Fruit fly (Drosophila melanogaster) whole organism, embryonic: ENCODE measurements around the gene kraken.

Experiments used
- Antp ChIP-seq: fragments of 200-800 bp; sonication (Bioruptor generic); optimal IDR thresholded peaks from 3 replicates; lab custom pipeline; 2016; ENCODE audit warnings: missing biosample characterization, missing genetic modification characterization
- Atf6 ChIP-seq: fragments of 200-800 bp; sonication (Bioruptor generic); IDR thresholded peaks from 2 replicates; pipeline ENCODE4 v1.3.6; 2022; ENCODE audit warnings: missing biosample characterization, missing genetic modification characterization
- BtbVII ChIP-seq: fragments of 200-800 bp; sonication (Bioruptor generic); optimal IDR thresholded peaks from 3 replicates; lab custom pipeline; 2017; ENCODE audit warnings: missing biosample characterization, mild to moderate bottlenecking, missing genetic modification characterization
- CG1024 ChIP-seq: fragments of 200-800 bp; sonication (Bioruptor generic); IDR thresholded peaks from 2 replicates; pipeline ENCODE4 v1.3.6; 2022; ENCODE audit warnings: missing biosample characterization, missing genetic modification characterization
- CG11085 ChIP-seq: fragments of 200-800 bp; sonication (Bioruptor generic); IDR thresholded peaks from 2 replicates; pipeline ENCODE4 v1.3.6; 2022; ENCODE audit warnings: missing biosample characterization, missing genetic modification characterization
- CG11504 ChIP-seq: fragments of 200-800 bp; sonication (Bioruptor generic); optimal IDR thresholded peaks from 3 replicates; lab custom pipeline; 2019; ENCODE audit warnings: missing biosample characterization, mild to moderate bottlenecking, missing genetic modification characterization, moderate library complexity
- CG12391 ChIP-seq: fragments of 200-800 bp; sonication (Bioruptor generic); optimal IDR thresholded peaks from 3 replicates; lab custom pipeline; 2018; ENCODE audit warnings: missing biosample characterization, mild to moderate bottlenecking, missing genetic modification characterization, moderate library complexity
- CG13424 ChIP-seq: fragments of 200-800 bp; sonication (Bioruptor generic); optimal IDR thresholded peaks from 2 replicates; lab custom pipeline; 2019; ENCODE audit warnings: missing biosample characterization, mild to moderate bottlenecking, missing genetic modification characterization, moderate library complexity
- CG14014 ChIP-seq: fragments of 200-800 bp; sonication (Bioruptor generic); IDR thresholded peaks from 2 replicates; pipeline ENCODE4 v1.3.6; 2022; ENCODE audit warnings: missing biosample characterization, missing genetic modification characterization
- CG15073 ChIP-seq: fragments of 200-800 bp; sonication (Bioruptor generic); optimal IDR thresholded peaks from 2 replicates; lab custom pipeline; 2016; ENCODE audit warnings: missing biosample characterization, missing genetic modification characterization
- CG15514 ChIP-seq: fragments of 200-800 bp; sonication (Bioruptor generic); optimal IDR thresholded peaks from 3 replicates; lab custom pipeline; 2017; ENCODE audit warnings: missing biosample characterization, missing genetic modification characterization, mild to moderate bottlenecking, moderate library complexity, missing genetic modification reagents
- CG17186 ChIP-seq: fragments of 200-800 bp; sonication (Bioruptor generic); optimal IDR thresholded peaks from 3 replicates; lab custom pipeline; 2017; ENCODE audit warnings: missing biosample characterization, missing genetic modification reagents, missing genetic modification characterization
- CG17568 ChIP-seq: fragments of 200-800 bp; sonication (Bioruptor generic); optimal IDR thresholded peaks from 2 replicates; lab custom pipeline; 2018; ENCODE audit warnings: missing biosample characterization, mild to moderate bottlenecking, missing genetic modification characterization, moderate library complexity
- CG2202 ChIP-seq: fragments of 200-800 bp; sonication (Bioruptor generic); optimal IDR thresholded peaks from 2 replicates; lab custom pipeline; 2018; ENCODE audit warnings: missing biosample characterization, mild to moderate bottlenecking, missing genetic modification characterization
- CG3065 ChIP-seq: fragments of 200-800 bp; sonication (Bioruptor generic); optimal IDR thresholded peaks from 2 replicates; lab custom pipeline; 2016; ENCODE audit warnings: missing biosample characterization, missing genetic modification characterization
- CG33213 ChIP-seq: fragments of 200-800 bp; sonication (Bioruptor generic); optimal IDR thresholded peaks from 3 replicates; lab custom pipeline; 2016; ENCODE audit warnings: missing biosample characterization, missing genetic modification characterization
- CG34422 ChIP-seq: fragments of 200-800 bp; sonication (Bioruptor generic); IDR thresholded peaks from 3 replicates; pipeline ENCODE4 v1.3.6; 2022; ENCODE audit warnings: missing biosample characterization, missing genetic modification characterization
- CG43689 ChIP-seq: fragments of 200-800 bp; sonication (Bioruptor generic); IDR thresholded peaks from 2 replicates; pipeline ENCODE4 v1.3.6; 2022; ENCODE audit warnings: missing biosample characterization, missing genetic modification characterization
- CG5180 ChIP-seq: fragments of 200-800 bp; sonication (Bioruptor generic); optimal IDR thresholded peaks from 3 replicates; lab custom pipeline; 2017; ENCODE audit warnings: missing biosample characterization, missing genetic modification characterization, mild to moderate bottlenecking, moderate library complexity, missing genetic modification reagents
- CG6175 ChIP-seq: fragments of 200-800 bp; sonication (Bioruptor generic); IDR thresholded peaks from 3 replicates; pipeline ENCODE4 v1.3.6; 2022; ENCODE audit warnings: missing biosample characterization, missing genetic modification characterization
- CG6813 ChIP-seq: fragments of 200-800 bp; sonication (Bioruptor generic); optimal IDR thresholded peaks from 2 replicates; lab custom pipeline; 2017; ENCODE audit warnings: missing biosample characterization, missing genetic modification characterization, mild to moderate bottlenecking, moderate library complexity, missing genetic modification reagents
- CG7745 ChIP-seq: fragments of 200-800 bp; sonication (Bioruptor generic); optimal IDR thresholded peaks from 2 replicates; lab custom pipeline; 2018; ENCODE audit warnings: missing biosample characterization, mild to moderate bottlenecking, missing genetic modification characterization, moderate library complexity
- CG7839 ChIP-seq: fragments of 200-800 bp; sonication (Bioruptor generic); optimal IDR thresholded peaks from 3 replicates; lab custom pipeline; 2018; ENCODE audit warnings: missing biosample characterization, mild to moderate bottlenecking, missing genetic modification characterization, moderate library complexity
- CoRest ChIP-seq: fragments of 200-800 bp; sonication (Bioruptor generic); optimal IDR thresholded peaks from 3 replicates; lab custom pipeline; 2018; ENCODE audit warnings: missing biosample characterization, mild to moderate bottlenecking, missing genetic modification characterization, moderate library complexity
- CrebB ChIP-seq: fragments of 200-800 bp; sonication (Bioruptor generic); optimal IDR thresholded peaks from 3 replicates; lab custom pipeline; 2018; ENCODE audit warnings: missing biosample characterization, mild to moderate bottlenecking, missing genetic modification characterization
- Dip3 ChIP-seq: fragments of 200-800 bp; sonication (Bioruptor generic); optimal IDR thresholded peaks from 3 replicates; lab custom pipeline; 2016; ENCODE audit warnings: missing biosample characterization, missing genetic modification characterization
- Dref ChIP-seq: fragments of 200-800 bp; sonication (Bioruptor generic); IDR thresholded peaks from 2 replicates; pipeline ENCODE4 v1.3.6; 2022; ENCODE audit warnings: missing biosample characterization, missing genetic modification characterization
- Eip74EF ChIP-seq, 2 experiments: fragments of 200-800 bp in 1 of 2; fragments of >200 bp in 1 of 2; sonication (Bioruptor generic) in 1 of 2; optimal IDR thresholded peaks; 2 replicates each; lab custom pipeline; 2017 to 2019; ENCODE audit warnings: missing biosample characterization in 2 of 2, missing genetic modification characterization in 2 of 2, mild to moderate bottlenecking in 1 of 2, moderate library complexity in 1 of 2
- H2.0 ChIP-seq: fragments of 200-800 bp; sonication (Bioruptor generic); IDR thresholded peaks from 2 replicates; pipeline ENCODE4 v1.3.6; 2022; ENCODE audit warnings: missing biosample characterization, missing genetic modification characterization
- NFAT ChIP-seq: fragments of 200-800 bp; sonication (Bioruptor generic); IDR thresholded peaks from 2 replicates; pipeline ENCODE4 v1.3.6; 2022; ENCODE audit warnings: missing biosample characterization, missing genetic modification characterization
- PHDP ChIP-seq: fragments of 200-800 bp; sonication (Bioruptor generic); optimal IDR thresholded peaks from 3 replicates; lab custom pipeline; 2018; ENCODE audit warnings: missing biosample characterization, mild to moderate bottlenecking, missing genetic modification characterization, moderate library complexity
- Pdp1 ChIP-seq, 2 experiments: fragments of 200-800 bp; sonication (Bioruptor generic); optimal IDR thresholded peaks; 3 replicates each; lab custom pipeline; 2016; ENCODE audit warnings: missing biosample characterization in 2 of 2, missing genetic modification characterization in 2 of 2, mild to moderate bottlenecking in 1 of 2, moderate library complexity in 1 of 2
- Spps ChIP-seq: fragments of 200-800 bp; sonication (Bioruptor generic); optimal IDR thresholded peaks from 2 replicates; lab custom pipeline; 2018; ENCODE audit warnings: missing biosample characterization, mild to moderate bottlenecking, missing genetic modification characterization
- ab ChIP-seq: fragments of 200-800 bp; sonication (Bioruptor generic); optimal IDR thresholded peaks from 2 replicates; lab custom pipeline; 2016; ENCODE audit warnings: missing biosample characterization, missing genetic modification characterization
- amos ChIP-seq: fragments of 200-800 bp; sonication (Bioruptor generic); IDR thresholded peaks from 2 replicates; pipeline ENCODE4 v1.3.6; 2022; ENCODE audit warnings: missing biosample characterization, missing genetic modification characterization; ENCODE audit not compliant: partially characterized antibody
- bsh ChIP-seq, 2 experiments: fragments of 200-800 bp; sonication (Bioruptor generic); optimal IDR thresholded peaks; 2 replicates each; lab custom pipeline; 2017 to 2018; ENCODE audit warnings: mild to moderate bottlenecking in 2 of 2, missing biosample characterization in 2 of 2, missing genetic modification characterization in 2 of 2, moderate library complexity in 1 of 2
- dan ChIP-seq: fragments of 200-800 bp; sonication (Bioruptor generic); IDR thresholded peaks from 2 replicates; pipeline ENCODE4 v1.3.6; 2022; ENCODE audit warnings: missing biosample characterization, missing genetic modification characterization
- gcm ChIP-seq: fragments of 200-800 bp; sonication (Bioruptor generic); optimal IDR thresholded peaks from 2 replicates; lab custom pipeline; 2019; ENCODE audit warnings: missing biosample characterization, mild to moderate bottlenecking, missing genetic modification characterization, moderate library complexity
- gsb-n ChIP-seq: fragments of 200-800 bp; sonication (Bioruptor generic); optimal IDR thresholded peaks from 3 replicates; lab custom pipeline; 2018; ENCODE audit warnings: missing biosample characterization, mild to moderate bottlenecking, missing genetic modification characterization
- jigr1 ChIP-seq: fragments of 200-800 bp; sonication (Bioruptor generic); IDR thresholded peaks from 3 replicates; pipeline ENCODE4 v1.3.6; 2022; ENCODE audit warnings: missing biosample characterization, missing genetic modification characterization
- mam ChIP-seq: fragments of 200-800 bp; sonication (Bioruptor generic); optimal IDR thresholded peaks from 3 replicates; lab custom pipeline; 2016; ENCODE audit warnings: missing biosample characterization, missing genetic modification characterization
- peb ChIP-seq: fragments of 200-800 bp; sonication (Bioruptor generic); IDR thresholded peaks from 2 replicates; pipeline ENCODE4 v1.3.6; 2022; ENCODE audit warnings: missing biosample characterization, missing genetic modification characterization
- pros ChIP-seq: fragments of 200-800 bp; sonication (Bioruptor generic); optimal IDR thresholded peaks from 3 replicates; lab custom pipeline; 2019; ENCODE audit warnings: missing biosample characterization, mild to moderate bottlenecking, missing genetic modification characterization, moderate library complexity
- sd ChIP-seq: fragments of 200-800 bp; sonication (Bioruptor generic); optimal IDR thresholded peaks from 3 replicates; lab custom pipeline; 2018; ENCODE audit warnings: missing biosample characterization, mild to moderate bottlenecking, missing genetic modification characterization, moderate library complexity
- sima ChIP-seq: fragments of 200-800 bp; sonication (Bioruptor generic); optimal IDR thresholded peaks from 2 replicates; lab custom pipeline; 2016; ENCODE audit warnings: missing biosample characterization, missing genetic modification characterization
- slp2 ChIP-seq: fragments of 200-800 bp; sonication (Bioruptor generic); optimal IDR thresholded peaks from 2 replicates; lab custom pipeline; 2016; ENCODE audit warnings: missing biosample characterization, missing genetic modification characterization
- tio ChIP-seq: fragments of 200-800 bp; sonication (Bioruptor generic); optimal IDR thresholded peaks from 2 replicates; lab custom pipeline; 2017; ENCODE audit warnings: missing biosample characterization, missing genetic modification characterization, inconsistent platforms
- trh ChIP-seq: fragments of 200-800 bp; sonication (Bioruptor generic); optimal IDR thresholded peaks from 2 replicates; lab custom pipeline; 2016; ENCODE audit warnings: missing biosample characterization, missing genetic modification characterization
- wor ChIP-seq: fragments of 200-800 bp; sonication (Bioruptor generic); IDR thresholded peaks from 2 replicates; pipeline ENCODE4 v1.3.6; 2022; ENCODE audit warnings: missing biosample characterization, missing genetic modification characterization

The kraken gene

dm6 chr2L:852647-853111 lies at the start of gene kraken, which contains the start of gene CG4291 (continued):
- TF ChIP-seq Pdp1 (GFP tag; optimal IDR thresholded peaks at IDR 0.05; lab: Kevin White, UChicago) = peak; percentile 60 to 70
- TF ChIP-seq jigr1 (GFP tag; lab: Robert Waterston, UW) = no peak
- no peak for TF ChIP-seq CG43689 (GFP tag; lab: Robert Waterston, UW)
- TF ChIP-seq Atf6 (GFP tag; lab: Robert Waterston, UW) = peak; percentile 49; the same call in 1 of the 2 replicates
- TF ChIP-seq CG3065 = no peak
- TF ChIP-seq CG6175 (GFP tag; lab: Robert Waterston, UW) = peak; percentile 31; the same call in 1 of the 3 replicates
- peak; percentile 62 for TF ChIP-seq CG17186 (GFP tag; lab: Kevin White, UChicago)
- TF ChIP-seq gsb-n (tag; lab: Kevin White, UChicago) = peak; percentile 63
- no peak for TF ChIP-seq CG2202 (tag; lab: Kevin White, UChicago)
- TF ChIP-seq NFAT (GFP tag; lab: Robert Waterston, UW) = peak; percentile 83
- TF ChIP-seq CG11085 (GFP tag; lab: Robert Waterston, UW) = peak; percentile 31; the same call in 1 of the 2 replicates
- peak; percentile 36; the same call in 1 of the 2 replicates for TF ChIP-seq amos
- TF ChIP-seq CG17568 (GFP tag; lab: Kevin White, UChicago) = no peak
- peak; percentile 6; the same call in 1 of the 2 replicates for TF ChIP-seq peb (GFP tag; lab: Robert Waterston, UW)
- peak; percentile 68 for TF ChIP-seq CG13424 (tag; lab: Kevin White, UChicago)
- TF ChIP-seq Spps (tag; lab: Kevin White, UChicago) = no peak
- TF ChIP-seq slp2 (GFP tag; lab: Kevin White, UChicago) = no peak
- TF ChIP-seq sd = peak; percentile 98
- peak; percentile 74 for TF ChIP-seq Antp (GFP tag; lab: Kevin White, UChicago)
- TF ChIP-seq trh (GFP tag; lab: Kevin White, UChicago) = no peak
- TF ChIP-seq CG33213 (GFP tag; lab: Kevin White, UChicago) = peak; percentile 75
- peak; percentile 88 for TF ChIP-seq CG15514 (GFP tag; lab: Kevin White, UChicago)
- peak; percentile 53; the same call in 1 of the 2 replicates for TF ChIP-seq H2.0
- TF ChIP-seq bsh (GFP tag; optimal IDR thresholded peaks at IDR 0.05; lab: Kevin White, UChicago) = peak in 1 of 2 experiments; percentile 41
- TF ChIP-seq CG5180 = no peak
- no peak for TF ChIP-seq ab (GFP tag; lab: Kevin White, UChicago)
- TF ChIP-seq CG11504 (tag; lab: Kevin White, UChicago) = peak; percentile 50
- no peak for TF ChIP-seq CG15073
- TF ChIP-seq Eip74EF (GFP tag; optimal IDR thresholded peaks at IDR 0.05; lab: Kevin White, UChicago) = peak in 1 of 2 experiments; percentile 4
- TF ChIP-seq tio = no peak
- peak; percentile 29 for TF ChIP-seq BtbVII (GFP tag; lab: Kevin White, UChicago)
- TF ChIP-seq CrebB (tag; lab: Kevin White, UChicago) = peak; percentile 82
- TF ChIP-seq CG7745 (tag; lab: Kevin White, UChicago) = no peak
- TF ChIP-seq sima (GFP tag; lab: Kevin White, UChicago) = no peak
- peak; percentile 80; the same call in 2 of the 3 replicates for TF ChIP-seq CG34422 (GFP tag; lab: Robert Waterston, UW)
- TF ChIP-seq CG14014 = peak; percentile 61; the same call in 1 of the 2 replicates
- peak; percentile 23 for TF ChIP-seq CoRest (tag; lab: Kevin White, UChicago)
- TF ChIP-seq Dref (GFP tag; lab: Robert Waterston, UW) = peak; percentile 73
- 0 out of 2 replicates have a peak, but pooled peaks have one; percentile 2 for TF ChIP-seq CG1024 (GFP tag; lab: Robert Waterston, UW)
- TF ChIP-seq Dip3 = peak; percentile 51
- no peak for TF ChIP-seq gcm (GFP tag; lab: Kevin White, UChicago)
- TF ChIP-seq mam (GFP tag; lab: Kevin White, UChicago) = peak; percentile 59
- TF ChIP-seq CG6813 = no peak
- TF ChIP-seq CG7839 (tag; lab: Kevin White, UChicago) = peak; percentile 40
- TF ChIP-seq PHDP (tag; lab: Kevin White, UChicago) = peak; percentile 48
- TF ChIP-seq dan (GFP tag; lab: Robert Waterston, UW) = no peak
- no peak for TF ChIP-seq pros
- peak; percentile 46 for TF ChIP-seq CG12391
- no peak for TF ChIP-seq wor (GFP tag; lab: Robert Waterston, UW)
